Fruit fly (Drosophila melanogaster) Kc167 (cell line): ENCODE measurements around the gene CG14346.

Experiments
- Myc ChIP-seq: fragments of >200 bp; optimal IDR thresholded peaks from 2 replicates; lab custom pipeline; 2017; ENCODE audit warnings: missing external identifiers
- Sin3A ChIP-seq: fragments of >200 bp; optimal IDR thresholded peaks from 2 replicates; lab custom pipeline; 2018; ENCODE audit warnings: missing external identifiers
- h ChIP-seq: fragments of >200 bp; optimal IDR thresholded peaks from 3 replicates; lab custom pipeline; 2018; ENCODE audit warnings: missing external identifiers
- insv ChIP-seq: fragments of >200 bp; optimal IDR thresholded peaks from 3 replicates; lab custom pipeline; 2018; ENCODE audit warnings: missing external identifiers
- psq ChIP-seq: fragments of >200 bp; optimal IDR thresholded peaks from 2 replicates; lab custom pipeline; 2017; ENCODE audit warnings: missing external identifiers
- ttk ChIP-seq: sonication (Bioruptor generic); optimal IDR thresholded peaks from 2 replicates; lab custom pipeline; 2017; ENCODE audit warnings: missing external identifiers

The CG14346 gene

DNA sequence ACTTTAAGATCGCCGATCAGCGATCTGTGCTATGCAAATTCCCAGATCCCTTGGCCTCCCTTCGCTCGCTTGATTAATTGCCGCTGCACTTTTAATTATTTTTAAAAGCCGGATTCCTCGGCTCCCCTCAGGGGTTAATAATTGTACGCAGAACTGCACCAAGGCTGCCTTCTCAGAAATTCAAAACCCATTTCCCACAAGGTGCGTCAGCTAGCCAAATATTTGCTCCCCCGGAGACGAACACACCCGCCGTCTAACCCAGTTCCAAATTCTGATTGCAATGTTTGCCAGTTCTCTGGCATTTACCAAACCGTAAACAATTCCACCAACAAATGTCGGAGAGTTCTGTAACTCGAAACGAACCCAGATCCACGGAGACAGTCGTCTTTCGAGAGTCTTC is 46.2 kb downstream of the CG14346 start:
- TF ChIP-seq psq (lab: Kevin White, UChicago): no peak
- no peak for TF ChIP-seq ttk (lab: Kevin White, UChicago)
- no peak for TF ChIP-seq h (lab: Kevin White, UChicago)
- TF ChIP-seq Myc (lab: Kevin White, UChicago): no peak
- no peak for TF ChIP-seq insv (lab: Kevin White, UChicago)
- no peak for TF ChIP-seq Sin3A (lab: Kevin White, UChicago)

DNA sequence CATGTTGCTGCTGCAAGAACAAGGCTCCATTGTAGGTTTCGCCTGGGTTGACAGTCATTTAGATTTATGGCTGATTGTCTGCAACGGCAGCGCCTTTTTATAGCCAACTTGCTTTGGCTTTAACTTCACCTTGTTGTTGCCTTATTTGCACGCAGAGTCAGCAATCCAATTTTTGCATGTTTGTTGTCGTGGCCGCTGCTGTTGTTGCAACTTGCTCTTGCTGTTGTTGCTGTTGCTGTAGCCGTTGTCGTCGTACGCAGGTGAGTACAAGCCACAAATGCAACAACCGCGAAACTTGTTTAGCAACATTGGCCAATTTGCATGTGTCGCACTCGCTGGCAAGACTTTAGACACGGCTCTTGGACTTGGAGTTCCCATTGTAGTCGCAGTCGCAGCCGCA is 47.7 kb downstream of the CG14346 start:
- no peak for TF ChIP-seq Myc (lab: Kevin White, UChicago)
- TF ChIP-seq ttk (lab: Kevin White, UChicago): no peak
- TF ChIP-seq Sin3A (lab: Kevin White, UChicago): no peak
- no peak for TF ChIP-seq h (lab: Kevin White, UChicago)
- TF ChIP-seq insv (lab: Kevin White, UChicago): no peak
- TF ChIP-seq psq (lab: Kevin White, UChicago): no peak

DNA sequence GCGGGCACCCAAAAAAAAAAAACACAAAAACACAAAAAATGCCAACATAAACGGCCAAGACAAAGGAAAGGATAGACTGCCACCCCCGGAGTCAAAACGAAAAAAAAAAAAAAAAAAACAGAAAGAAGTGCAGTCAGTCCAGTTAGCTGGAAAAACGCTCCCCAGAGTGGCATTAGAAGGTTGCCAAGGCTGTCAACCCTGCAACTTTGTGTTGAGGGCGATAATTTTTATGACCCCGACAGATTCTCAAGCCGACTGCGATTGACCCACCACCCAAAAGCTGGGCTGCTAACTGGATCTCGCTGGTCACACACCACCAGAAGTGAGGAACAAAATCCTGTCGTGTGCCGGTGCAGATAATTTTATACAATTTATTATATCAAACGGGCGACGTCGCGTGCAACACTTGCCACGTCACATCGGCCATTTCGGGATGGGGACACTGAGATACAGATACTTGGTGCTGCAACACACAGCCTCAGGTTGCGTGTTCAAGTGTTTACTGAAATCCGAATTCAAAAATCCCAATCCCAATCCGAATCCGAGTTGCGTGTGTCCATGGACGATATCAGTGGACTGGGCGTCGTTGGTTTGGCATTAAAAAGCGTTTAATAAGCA is 50.4 kb downstream of the CG14346 start:
- TF ChIP-seq insv (lab: Kevin White, UChicago) (no peak), Sin3A (lab: Kevin White, UChicago) (no peak), psq (lab: Kevin White, UChicago) (no peak), Myc (lab: Kevin White, UChicago) (no peak), ttk (lab: Kevin White, UChicago) (no peak), h (lab: Kevin White, UChicago) (no peak)
